Worm (Caenorhabditis elegans) whole organism, L1 larva: ENCODE measurements around the gene srg-21.

Experiments
- Y116A8C.19 ChIP-seq: sonication (generic microtip); optimal IDR thresholded peaks from 2 replicates; lab custom pipeline; 2016; ENCODE audit warnings: missing compliant biosample characterization, missing genetic modification characterization, borderline replicate concordance
- aha-1 ChIP-seq: fragments of 150-350 bp; optimal IDR thresholded peaks from 2 replicates; lab custom pipeline; 2014; ENCODE audit warnings: missing biosample characterization, missing genetic modification characterization
- aly-2 ChIP-seq: fragments of 150-350 bp; optimal IDR thresholded peaks from 2 replicates; lab custom pipeline; 2014; ENCODE audit warnings: missing biosample characterization, missing genetic modification characterization
- blmp-1 ChIP-seq: fragments of 150-350 bp; optimal IDR thresholded peaks from 2 replicates; lab custom pipeline; 2014; ENCODE audit warnings: missing biosample characterization, missing genetic modification characterization
- ceh-8 ChIP-seq: fragments of 200-800 bp; sonication (Bioruptor generic); optimal IDR thresholded peaks from 2 replicates; lab custom pipeline; 2018; ENCODE audit warnings: mild to moderate bottlenecking, missing genetic modification characterization, moderate library complexity, missing compliant biosample characterization
- ces-1 ChIP-seq: fragments of 150-350 bp; optimal IDR thresholded peaks from 2 replicates; lab custom pipeline; 2014; ENCODE audit warnings: missing biosample characterization, missing genetic modification reagents, missing genetic modification characterization
- efl-1 ChIP-seq, 4 experiments: fragments of 150-350 bp; optimal IDR thresholded peaks in 3 of 4; peaks in 1 of 4; 1 replicate in 1 of 4; 2 replicates in 3 of 4; lab custom pipeline; 2014; ENCODE audit warnings: missing biosample characterization in 2 of 4, missing genetic modification characterization in 2 of 4, missing genetic modification reagents in 2 of 4
- egl-27 ChIP-seq, 2 experiments: fragments of 150-350 bp in 1 of 2; sonication (generic microtip); optimal IDR thresholded peaks; 3 replicates each; lab custom pipeline; 2017 to 2018; ENCODE audit warnings: missing biosample characterization in 2 of 2, missing genetic modification characterization in 2 of 2, missing genetic modification reagents in 2 of 2
- fkh-10 ChIP-seq: sonication (generic microtip); optimal IDR thresholded peaks from 2 replicates; lab custom pipeline; 2017; ENCODE audit warnings: missing biosample characterization, missing genetic modification reagents, missing genetic modification characterization
- fkh-8 ChIP-seq: sonication (generic microtip); optimal IDR thresholded peaks from 2 replicates; lab custom pipeline; 2016; ENCODE audit warnings: mild to moderate bottlenecking, missing genetic modification characterization, missing compliant biosample characterization
- isw-1 ChIP-seq: fragments of 200-800 bp; sonication (Bioruptor generic); IDR thresholded peaks from 2 replicates; pipeline ENCODE4 v1.3.6; 2022; ENCODE audit warnings: missing genetic modification characterization, missing compliant biosample characterization
- lin-13 ChIP-seq: fragments of 150-350 bp; optimal IDR thresholded peaks from 2 replicates; lab custom pipeline; 2014; ENCODE audit warnings: missing biosample characterization, missing genetic modification reagents, missing genetic modification characterization
- lin-14 ChIP-seq: fragments of 200-800 bp; sonication (Bioruptor generic); optimal IDR thresholded peaks from 2 replicates; lab custom pipeline; 2018; ENCODE audit warnings: mild to moderate bottlenecking, missing genetic modification characterization, moderate library complexity, missing compliant biosample characterization
- lin-35 ChIP-seq, 2 experiments: fragments of 150-350 bp; optimal IDR thresholded peaks; 2 replicates each; lab custom pipeline; 2014; ENCODE audit warnings: missing biosample characterization in 2 of 2, missing genetic modification characterization in 2 of 2, missing genetic modification reagents in 2 of 2
- lir-3 ChIP-seq: sonication (generic microtip); optimal IDR thresholded peaks from 2 replicates; lab custom pipeline; 2016; ENCODE audit warnings: mild to moderate bottlenecking, missing genetic modification characterization, moderate library complexity, missing compliant biosample characterization; ENCODE audit not compliant: poor library complexity
- mab-9 ChIP-seq: fragments of 200-800 bp; sonication (Bioruptor generic); IDR thresholded peaks from 2 replicates; pipeline ENCODE4 v1.3.6; 2022; ENCODE audit warnings: missing genetic modification reagents, missing genetic modification characterization, missing compliant biosample characterization
- mdl-1 ChIP-seq, 2 experiments: fragments of 150-350 bp; optimal IDR thresholded peaks; 2 replicates each; lab custom pipeline; 2014 to 2017; ENCODE audit warnings: missing biosample characterization in 2 of 2, missing genetic modification characterization in 2 of 2, inconsistent platforms in 1 of 2
- mef-2 ChIP-seq: fragments of 150-350 bp; optimal IDR thresholded peaks from 2 replicates; lab custom pipeline; 2014; ENCODE audit warnings: missing biosample characterization, missing genetic modification characterization
- nhr-11 ChIP-seq: fragments of 150-350 bp; optimal IDR thresholded peaks from 2 replicates; lab custom pipeline; 2014; ENCODE audit warnings: missing biosample characterization, missing genetic modification characterization
- nhr-237 ChIP-seq: fragments of 150-350 bp; optimal IDR thresholded peaks from 2 replicates; lab custom pipeline; 2014; ENCODE audit warnings: missing biosample characterization, missing genetic modification characterization
- nhr-76 ChIP-seq: sonication (generic microtip); optimal IDR thresholded peaks from 2 replicates; lab custom pipeline; 2017; ENCODE audit warnings: missing biosample characterization, missing genetic modification characterization
- nhr-84 ChIP-seq: sonication (generic microtip); optimal IDR thresholded peaks from 2 replicates; lab custom pipeline; 2017; ENCODE audit warnings: missing biosample characterization, missing genetic modification characterization
- nhr-85 ChIP-seq: sonication (generic microtip); peaks from one replicate; lab custom pipeline; 2016; ENCODE audit warnings: missing genetic modification characterization, inconsistent platforms, missing compliant biosample characterization
- nhr-90 ChIP-seq: sonication (generic microtip); optimal IDR thresholded peaks from 2 replicates; lab custom pipeline; 2016; ENCODE audit warnings: mild to moderate bottlenecking, missing genetic modification characterization, missing compliant biosample characterization; ENCODE audit not compliant: poor library complexity
- pqm-1 ChIP-seq: sonication (generic microtip); optimal IDR thresholded peaks from 3 replicates; lab custom pipeline; 2017; ENCODE audit warnings: missing biosample characterization, missing genetic modification characterization
- rnt-1 ChIP-seq: sonication (generic microtip); optimal IDR thresholded peaks from 2 replicates; lab custom pipeline; 2016; ENCODE audit warnings: mild to moderate bottlenecking, missing genetic modification characterization, moderate library complexity, missing compliant biosample characterization
- skn-1 ChIP-seq: fragments of 150-350 bp; optimal IDR thresholded peaks from 2 replicates; lab custom pipeline; 2014; ENCODE audit warnings: missing biosample characterization, missing genetic modification characterization
- unc-30 ChIP-seq: sonication (generic microtip); optimal IDR thresholded peaks from 2 replicates; lab custom pipeline; 2017; ENCODE audit warnings: missing biosample characterization, missing genetic modification characterization
- unc-86 ChIP-seq: sonication (generic microtip); optimal IDR thresholded peaks from 2 replicates; lab custom pipeline; 2016; ENCODE audit warnings: missing genetic modification characterization, missing compliant biosample characterization
- vab-15 ChIP-seq: sonication (generic microtip); optimal IDR thresholded peaks from 2 replicates; lab custom pipeline; 2017; ENCODE audit warnings: missing genotype, mild to moderate bottlenecking, missing genetic modification characterization, missing compliant biosample characterization
- zag-1 ChIP-seq: fragments of 150-350 bp; optimal IDR thresholded peaks from 2 replicates; lab custom pipeline; 2014; ENCODE audit warnings: missing biosample characterization, missing genetic modification characterization
- zip-4 ChIP-seq: fragments of 200-800 bp; sonication (Bioruptor generic); optimal IDR thresholded peaks from 2 replicates; lab custom pipeline; 2018; ENCODE audit warnings: mild to moderate bottlenecking, missing genetic modification characterization, moderate library complexity, missing compliant biosample characterization

srg-21 gene

DNA sequence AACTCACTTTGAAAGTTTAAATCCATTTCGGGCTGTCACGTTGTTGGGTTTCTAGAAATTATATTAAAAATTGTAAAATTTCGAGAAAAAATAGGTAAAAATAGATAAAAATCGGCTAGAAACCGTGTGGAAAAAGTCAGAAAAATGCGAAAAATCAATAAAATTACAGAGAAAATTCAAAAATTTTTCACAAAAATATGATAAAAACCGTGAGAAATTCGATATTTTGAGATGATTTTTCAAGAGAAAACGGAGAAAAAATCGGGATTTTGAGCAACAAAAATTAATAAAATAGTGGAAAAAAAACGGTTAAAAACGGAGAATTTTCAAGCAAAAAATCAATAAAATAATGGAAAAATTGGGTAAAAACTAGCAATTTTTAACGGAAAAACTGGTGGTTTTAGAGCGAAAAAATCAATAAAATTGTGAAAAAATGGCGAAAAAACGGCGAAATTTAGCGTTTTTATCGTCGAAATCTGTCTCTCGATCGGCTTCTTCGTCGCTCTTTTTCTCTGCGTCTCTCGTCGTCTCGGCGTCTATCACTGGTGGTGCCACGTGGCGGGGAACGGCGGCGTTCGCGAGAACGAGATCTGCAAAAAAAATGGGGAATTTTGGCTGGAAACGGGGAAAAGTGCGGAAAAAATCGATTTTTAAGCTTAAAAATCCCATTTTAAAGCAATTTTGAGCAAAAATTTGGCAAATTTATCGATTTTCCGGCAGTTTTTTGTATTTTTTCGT is 20.0 kb downstream of the srg-21 start, which contains the start of gene Y25C1A.7:
Gene Y25C1A.7, minus strand, starts transcription at position 51 of the 738 bp plus-strand sequence.
- TF ChIP-seq aha-1 (tag; lab: Kevin White, UChicago) (no peak), pqm-1 (tag; lab: Kevin White, UChicago) (no peak), lin-13 (GFP tag; lab: Kevin White, UChicago) (no peak), nhr-85 (tag; lab: Kevin White, UChicago) (peak; percentile 12), fkh-8 (tag; lab: Kevin White, UChicago) (no peak), fkh-10 (GFP tag; lab: Kevin White, UChicago) (no peak), nhr-90 (tag; lab: Kevin White, UChicago) (no peak), unc-30 (no peak), isw-1 (GFP tag; lab: Robert Waterston, UW) (no peak), lin-35 (GFP tag; optimal IDR thresholded peaks at IDR 0.05; lab: Kevin White, UChicago) (no peak), zag-1 (tag; lab: Kevin White, UChicago) (no peak), zip-4 (GFP tag; lab: Kevin White, UChicago) (no peak), efl-1 (optimal IDR thresholded peaks at IDR 0.05; lab: Kevin White, UChicago) (no peak), efl-1 (GFP tag; optimal IDR thresholded peaks at IDR 0.05 in 1 of 2; lab: Kevin White, UChicago) (peak in 1 of 2 experiments; percentile 12)
- TF ChIP-seq, all 84 proteins: peak for 2

DNA sequence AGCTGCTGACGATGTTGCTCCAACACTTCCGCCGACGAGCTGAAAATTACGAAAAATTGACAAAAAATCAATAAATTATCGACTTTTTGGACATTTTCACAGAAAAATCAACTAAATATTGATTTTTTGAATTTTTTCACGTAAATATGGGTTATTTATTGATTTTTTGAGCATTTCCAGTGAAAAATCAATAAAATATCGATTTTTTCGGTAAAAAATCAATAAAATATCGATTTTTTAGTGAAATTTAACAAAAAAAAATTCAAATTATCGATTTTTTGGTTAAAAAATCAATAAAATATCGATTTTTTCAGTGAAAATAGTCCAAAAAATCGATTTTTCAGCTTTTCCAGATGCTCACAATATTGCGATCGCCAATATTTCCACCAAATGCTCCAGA is 21.0 kb downstream of the srg-21 start:
- TF ChIP-seq unc-30, result no peak
- no peak for TF ChIP-seq Y116A8C.19 (tag; lab: Kevin White, UChicago)
- TF ChIP-seq lir-3 (tag; lab: Kevin White, UChicago), result no peak
- no peak for TF ChIP-seq egl-27 (tag; optimal IDR thresholded peaks at IDR 0.05; lab: Kevin White, UChicago)
- TF ChIP-seq ces-1 (GFP tag; lab: Kevin White, UChicago), result no peak
- TF ChIP-seq ceh-8 (GFP tag; lab: Kevin White, UChicago), result no peak
- TF ChIP-seq rnt-1 (tag; lab: Kevin White, UChicago), result no peak

DNA sequence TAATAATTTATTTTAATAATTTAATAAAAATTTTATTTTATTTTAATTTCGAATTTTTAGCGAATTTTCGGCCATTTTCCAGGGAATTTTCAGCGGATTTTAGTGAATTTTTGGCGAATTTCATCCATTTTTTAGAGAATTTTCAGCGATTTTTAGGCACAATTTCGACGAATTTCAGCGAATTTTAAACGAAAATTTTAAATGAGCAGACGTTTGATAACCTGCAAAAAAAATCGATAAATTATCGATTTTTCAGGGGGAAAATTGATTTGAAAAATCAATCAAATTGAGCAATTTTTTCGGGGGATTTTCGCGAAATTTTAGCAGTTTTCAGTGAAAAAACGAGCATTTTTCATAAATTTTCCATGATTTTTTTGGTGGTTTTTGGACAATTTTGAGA is 22.5 kb downstream of the srg-21 start:
- TF ChIP-seq nhr-90 (tag; lab: Kevin White, UChicago), result no peak
- TF ChIP-seq efl-1 (optimal IDR thresholded peaks at IDR 0.05; lab: Kevin White, UChicago), result no peak
- peak in 1 of 2 experiments; percentile 7 for TF ChIP-seq efl-1 (GFP tag; optimal IDR thresholded peaks at IDR 0.05 in 1 of 2; lab: Kevin White, UChicago)
- TF ChIP-seq, all 84 proteins: peak for 1

DNA sequence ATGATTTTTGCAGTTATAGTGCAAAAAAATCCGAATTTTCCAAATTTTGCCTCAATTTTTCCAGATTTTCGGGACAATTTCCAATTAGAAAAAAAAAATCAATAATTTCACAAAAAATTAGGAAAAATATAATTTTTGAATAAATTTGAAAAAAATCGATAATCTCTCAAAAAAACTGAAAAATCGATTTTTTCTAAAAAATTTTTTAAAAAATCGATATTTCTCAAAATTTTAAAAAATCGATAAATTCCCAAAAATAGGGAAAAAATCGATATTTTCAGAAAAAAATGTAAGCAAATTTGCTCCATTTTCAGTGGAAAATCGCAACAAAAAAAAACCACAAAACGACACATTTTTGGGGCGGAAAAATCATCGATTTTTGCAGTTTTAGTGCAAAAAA is 23.3 kb downstream of the srg-21 start:
- TF ChIP-seq skn-1 (tag; lab: Kevin White, UChicago), result no peak
- TF ChIP-seq mab-9 (GFP tag; lab: Robert Waterston, UW), result no peak
- TF ChIP-seq mef-2, result no peak
- TF ChIP-seq aly-2 (tag; lab: Kevin White, UChicago), result no peak
- TF ChIP-seq nhr-76, result no peak
- no peak for TF ChIP-seq ceh-8 (GFP tag; lab: Kevin White, UChicago)
- TF ChIP-seq nhr-84 (tag; lab: Kevin White, UChicago), result no peak
- no peak for TF ChIP-seq blmp-1 (tag; lab: Kevin White, UChicago)
- no peak for TF ChIP-seq lin-14
- TF ChIP-seq nhr-90 (tag; lab: Kevin White, UChicago), result no peak
- no peak for TF ChIP-seq zip-4 (GFP tag; lab: Kevin White, UChicago)
- TF ChIP-seq mdl-1 (tag; optimal IDR thresholded peaks at IDR 0.05; lab: Kevin White, UChicago), result no peak
- TF ChIP-seq unc-86 (tag; lab: Kevin White, UChicago), result no peak
- TF ChIP-seq unc-30, result no peak
- TF ChIP-seq nhr-237 (tag; lab: Kevin White, UChicago), result no peak
- TF ChIP-seq, all 84 proteins: peak for 0

DNA sequence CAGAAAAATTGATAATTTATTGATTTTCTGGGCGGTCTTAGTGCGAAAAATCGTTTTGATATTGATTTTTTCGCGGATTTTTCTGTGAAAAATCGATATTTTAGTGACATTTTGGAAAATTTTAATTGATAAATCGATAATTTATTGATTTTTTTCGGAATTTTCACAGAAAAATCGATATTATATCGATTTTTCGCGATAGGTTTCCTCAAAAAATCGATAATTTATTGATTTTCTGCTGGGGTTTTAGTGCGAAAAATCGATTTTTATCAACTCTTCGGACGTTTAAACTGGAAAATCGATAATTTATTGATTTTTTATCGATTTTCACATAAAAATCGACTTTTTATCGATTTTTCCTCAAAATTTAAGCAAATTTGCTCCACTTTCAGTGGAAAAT is 23.7 kb downstream of the srg-21 start:
- TF ChIP-seq ceh-8 (GFP tag; lab: Kevin White, UChicago) (no peak), nhr-237 (tag; lab: Kevin White, UChicago) (no peak), Y116A8C.19 (tag; lab: Kevin White, UChicago) (no peak), nhr-11 (tag; lab: Kevin White, UChicago) (no peak), vab-15 (tag; lab: Kevin White, UChicago) (no peak)
- TF ChIP-seq, all 84 proteins: peak for 0
